Worm (Caenorhabditis elegans) whole organism, L2 larva: ENCODE results near the gene dhs-22.

Experiments
- C34F6.9 ChIP-seq: fragments of 150-350 bp; optimal IDR thresholded peaks from 2 replicates; lab custom pipeline; 2014; ENCODE audit warnings: missing biosample characterization, missing genetic modification characterization
- F13H6.1 ChIP-seq: sonication (generic microtip); optimal IDR thresholded peaks from 2 replicates; lab custom pipeline; 2016; ENCODE audit warnings: missing genetic modification characterization, missing compliant biosample characterization
- R02D3.7 ChIP-seq: fragments of 150-350 bp; optimal IDR thresholded peaks from 2 replicates; lab custom pipeline; 2014; ENCODE audit warnings: missing biosample characterization, missing genetic modification characterization
- Y55F3AM.14 ChIP-seq: fragments of 200-800 bp; sonication (Bioruptor generic); optimal IDR thresholded peaks from 2 replicates; lab custom pipeline; 2018; ENCODE audit warnings: mild to moderate bottlenecking, missing genetic modification characterization, missing compliant biosample characterization
- ZK546.5 ChIP-seq: sonication (generic microtip); optimal IDR thresholded peaks from 2 replicates; lab custom pipeline; 2017; ENCODE audit warnings: missing biosample characterization, missing genetic modification characterization
- alr-1 ChIP-seq: fragments of 150-350 bp; optimal IDR thresholded peaks from 2 replicates; lab custom pipeline; 2014; ENCODE audit warnings: missing biosample characterization, missing genetic modification characterization
- aly-2 ChIP-seq: fragments of 150-350 bp; optimal IDR thresholded peaks from 2 replicates; lab custom pipeline; 2014; ENCODE audit warnings: missing biosample characterization, missing genetic modification characterization
- ama-1 ChIP-seq: fragments of 150-350 bp; optimal IDR thresholded peaks from 2 replicates; lab custom pipeline; 2018; ENCODE audit warnings: inconsistent platforms
- ceh-16 ChIP-seq: fragments of 150-350 bp; optimal IDR thresholded peaks from 2 replicates; lab custom pipeline; 2014; ENCODE audit warnings: missing biosample characterization, missing genetic modification characterization
- crh-2 ChIP-seq: sonication (generic microtip); optimal IDR thresholded peaks from 2 replicates; lab custom pipeline; 2017; ENCODE audit warnings: missing biosample characterization, missing genetic modification characterization
- dmd-4 ChIP-seq: sonication (generic microtip); optimal IDR thresholded peaks from 2 replicates; lab custom pipeline; 2017; ENCODE audit warnings: missing biosample characterization, missing genetic modification characterization
- egl-27 ChIP-seq: sonication (generic microtip); optimal IDR thresholded peaks from 3 replicates; lab custom pipeline; 2017; ENCODE audit warnings: missing biosample characterization, missing genetic modification reagents, missing genetic modification characterization
- elt-1 ChIP-seq: fragments of 150-350 bp; optimal IDR thresholded peaks from 2 replicates; lab custom pipeline; 2014; ENCODE audit warnings: missing biosample characterization, missing genetic modification characterization
- elt-3 ChIP-seq: sonication (generic microtip); optimal IDR thresholded peaks from 2 replicates; lab custom pipeline; 2017; ENCODE audit warnings: missing biosample characterization, missing genetic modification characterization
- fos-1 ChIP-seq: fragments of 150-350 bp; optimal IDR thresholded peaks from 2 replicates; lab custom pipeline; 2014; ENCODE audit warnings: missing biosample characterization, missing genetic modification characterization
- gmeb-1 ChIP-seq: fragments of 150-350 bp; optimal IDR thresholded peaks from 2 replicates; lab custom pipeline; 2014; ENCODE audit warnings: missing biosample characterization, missing genetic modification characterization
- lin-13 ChIP-seq: fragments of 150-350 bp; optimal IDR thresholded peaks from 2 replicates; lab custom pipeline; 2014; ENCODE audit warnings: missing biosample characterization, missing genetic modification reagents, missing genetic modification characterization
- lin-39 ChIP-seq: fragments of 150-350 bp; optimal IDR thresholded peaks from 2 replicates; lab custom pipeline; 2014; ENCODE audit warnings: missing biosample characterization, missing genetic modification reagents, missing genetic modification characterization
- lsy-2 ChIP-seq, 2 experiments: fragments of 150-350 bp in 1 of 2; sonication (generic microtip) in 1 of 2; optimal IDR thresholded peaks; 2 replicates each; lab custom pipeline; 2014 to 2017; ENCODE audit warnings: missing biosample characterization in 2 of 2, missing genetic modification characterization in 2 of 2
- mbf-1 ChIP-seq: sonication (generic microtip); optimal IDR thresholded peaks from 2 replicates; lab custom pipeline; 2017; ENCODE audit warnings: missing biosample characterization, missing genetic modification characterization
- nhr-12 ChIP-seq: fragments of 150-350 bp; optimal IDR thresholded peaks from 2 replicates; lab custom pipeline; 2014; ENCODE audit warnings: missing biosample characterization, missing genetic modification characterization
- nhr-129 ChIP-seq: fragments of 150-350 bp; optimal IDR thresholded peaks from 2 replicates; lab custom pipeline; 2014; ENCODE audit warnings: missing biosample characterization, missing genetic modification characterization
- nhr-21 ChIP-seq: fragments of 150-350 bp; optimal IDR thresholded peaks from 2 replicates; lab custom pipeline; 2014; ENCODE audit warnings: missing biosample characterization, missing genetic modification characterization
- nhr-23 ChIP-seq: fragments of 150-350 bp; optimal IDR thresholded peaks from 2 replicates; lab custom pipeline; 2014; ENCODE audit warnings: missing biosample characterization, missing genetic modification reagents, missing genetic modification characterization
- nhr-237 ChIP-seq: fragments of 150-350 bp; optimal IDR thresholded peaks from 2 replicates; lab custom pipeline; 2014; ENCODE audit warnings: missing biosample characterization, missing genetic modification characterization
- nhr-25 ChIP-seq: fragments of 150-350 bp; sonication (generic microtip); optimal IDR thresholded peaks from 3 replicates; lab custom pipeline; 2014; ENCODE audit warnings: missing biosample characterization, missing genetic modification characterization
- nhr-6 ChIP-seq: fragments of 150-350 bp; optimal IDR thresholded peaks from 2 replicates; lab custom pipeline; 2014; ENCODE audit warnings: missing biosample characterization, missing genetic modification characterization
- nhr-77 ChIP-seq: fragments of 150-350 bp; optimal IDR thresholded peaks from 2 replicates; lab custom pipeline; 2014; ENCODE audit warnings: missing biosample characterization, missing genetic modification characterization
- peb-1 ChIP-seq: fragments of 150-350 bp; optimal IDR thresholded peaks from 2 replicates; lab custom pipeline; 2014; ENCODE audit warnings: missing biosample characterization, missing genetic modification characterization
- skn-1 ChIP-seq: sonication (generic microtip); optimal IDR thresholded peaks from 2 replicates; lab custom pipeline; 2017; ENCODE audit warnings: missing biosample characterization, missing genetic modification characterization
- sma-3 ChIP-seq: sonication (generic microtip); optimal IDR thresholded peaks from 2 replicates; lab custom pipeline; 2016; ENCODE audit warnings: missing genetic modification reagents, missing genetic modification characterization, missing compliant biosample characterization
- sma-9 ChIP-seq, 2 experiments: fragments of 150-350 bp in 1 of 2; sonication (generic microtip) in 1 of 2; optimal IDR thresholded peaks; 2 replicates each; lab custom pipeline; 2014 to 2016; ENCODE audit warnings: missing genetic modification characterization in 2 of 2, mild to moderate bottlenecking in 1 of 2, missing biosample characterization in 1 of 2, missing compliant biosample characterization in 1 of 2, missing genetic modification reagents in 1 of 2, moderate library complexity in 1 of 2
- snpc-4 ChIP-seq: fragments of 150-350 bp; optimal IDR thresholded peaks from 2 replicates; lab custom pipeline; 2014; ENCODE audit warnings: missing biosample characterization, missing genetic modification characterization
- unc-39 ChIP-seq: fragments of 150-350 bp; optimal IDR thresholded peaks from 2 replicates; lab custom pipeline; 2014; ENCODE audit warnings: missing biosample characterization, missing genetic modification characterization
- unc-55 ChIP-seq: fragments of 150-350 bp; sonication (generic microtip); optimal IDR thresholded peaks from 3 replicates; lab custom pipeline; 2014; ENCODE audit warnings: missing biosample characterization, missing genetic modification reagents, missing genetic modification characterization
- unc-62 ChIP-seq: fragments of 150-350 bp; optimal IDR thresholded peaks from 2 replicates; lab custom pipeline; 2014; ENCODE audit warnings: missing biosample characterization, missing genetic modification reagents, missing genetic modification characterization
- zag-1 ChIP-seq: fragments of 150-350 bp; optimal IDR thresholded peaks from 2 replicates; lab custom pipeline; 2014; ENCODE audit warnings: missing biosample characterization, missing genetic modification characterization
- ztf-1 ChIP-seq: fragments of 200-800 bp; sonication (Bioruptor generic); conservative IDR thresholded peaks from 2 replicates; pipeline ENCODE4 v1.3.6; 2022; ENCODE audit warnings: missing genetic modification characterization, missing compliant biosample characterization
- ztf-11 ChIP-seq: sonication (generic microtip); optimal IDR thresholded peaks from 2 replicates; lab custom pipeline; 2017; ENCODE audit warnings: missing biosample characterization, missing genetic modification characterization

The dhs-22 gene

DNA sequence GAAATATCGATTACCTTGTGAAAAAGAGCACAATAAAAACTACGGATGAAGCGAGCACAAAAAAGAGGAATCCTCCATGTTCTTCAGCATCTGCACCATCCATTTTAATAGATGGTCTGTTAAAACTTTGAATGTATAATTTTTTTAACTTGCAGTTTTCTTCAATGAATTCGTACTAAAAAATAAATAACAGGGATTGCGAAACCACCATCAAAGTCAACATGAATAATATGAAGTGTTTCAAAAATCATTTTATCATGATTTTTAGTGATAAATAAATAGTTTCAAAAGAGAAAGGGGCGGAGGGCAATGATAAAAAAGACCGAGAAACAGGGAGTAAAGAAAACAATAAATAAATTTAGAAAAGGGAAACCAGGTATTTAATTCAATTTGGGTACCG is at the start of gene dhs-22:
Gene dhs-22 (minus strand): TSS at position 116 of the 400 bp plus-strand sequence.
- no peak for TF ChIP-seq dmd-4
- no peak for TF ChIP-seq aly-2 (tag; lab: Kevin White, UChicago)
- TF ChIP-seq ceh-16: no peak
- no peak for TF ChIP-seq mbf-1
- no peak for TF ChIP-seq sma-3 (GFP tag; lab: Kevin White, UChicago)
- no peak for TF ChIP-seq nhr-77 (tag; lab: Kevin White, UChicago)
- no peak for TF ChIP-seq fos-1
- no peak for TF ChIP-seq ztf-11 (tag; lab: Kevin White, UChicago)
- TF ChIP-seq nhr-21: no peak
- TF ChIP-seq elt-3: no peak
- no peak for TF ChIP-seq C34F6.9

DNA sequence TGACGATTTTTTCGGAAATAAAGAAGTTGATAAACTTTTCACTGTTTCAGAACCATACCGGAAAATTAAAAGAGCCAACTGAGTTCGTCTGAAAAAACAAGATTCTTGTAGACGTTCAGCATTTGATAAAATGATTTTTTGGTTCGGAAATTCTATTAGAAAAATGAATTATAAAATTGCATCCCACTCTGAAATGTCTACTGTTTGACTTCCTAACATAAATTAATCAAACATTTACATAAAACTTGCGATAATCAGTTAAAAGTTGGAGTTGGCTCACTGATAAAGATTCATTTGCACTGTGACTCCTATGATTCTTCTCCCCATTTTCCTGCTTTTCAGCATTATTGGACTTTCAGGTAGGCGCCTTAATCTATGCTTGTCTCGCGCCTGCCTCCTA is 47.7 kb upstream of the dhs-22 start, which contains the start of gene clec-57:
Gene clec-57 (plus strand): TSS at position 301 of the 400 bp plus-strand sequence.
- no peak for TF ChIP-seq lin-39 (tag; lab: Kevin White, UChicago)
- TF ChIP-seq F13H6.1 (tag; lab: Kevin White, UChicago): no peak
- no peak for TF ChIP-seq skn-1
- no peak for TF ChIP-seq egl-27 (tag; lab: Kevin White, UChicago)
- no peak for TF ChIP-seq mbf-1
- TF ChIP-seq elt-3: no peak
- TF ChIP-seq snpc-4 (tag; lab: Kevin White, UChicago): no peak
- no peak for TF ChIP-seq nhr-23 (tag; lab: Kevin White, UChicago)
- TF ChIP-seq, all 48 proteins: peak for 0

DNA sequence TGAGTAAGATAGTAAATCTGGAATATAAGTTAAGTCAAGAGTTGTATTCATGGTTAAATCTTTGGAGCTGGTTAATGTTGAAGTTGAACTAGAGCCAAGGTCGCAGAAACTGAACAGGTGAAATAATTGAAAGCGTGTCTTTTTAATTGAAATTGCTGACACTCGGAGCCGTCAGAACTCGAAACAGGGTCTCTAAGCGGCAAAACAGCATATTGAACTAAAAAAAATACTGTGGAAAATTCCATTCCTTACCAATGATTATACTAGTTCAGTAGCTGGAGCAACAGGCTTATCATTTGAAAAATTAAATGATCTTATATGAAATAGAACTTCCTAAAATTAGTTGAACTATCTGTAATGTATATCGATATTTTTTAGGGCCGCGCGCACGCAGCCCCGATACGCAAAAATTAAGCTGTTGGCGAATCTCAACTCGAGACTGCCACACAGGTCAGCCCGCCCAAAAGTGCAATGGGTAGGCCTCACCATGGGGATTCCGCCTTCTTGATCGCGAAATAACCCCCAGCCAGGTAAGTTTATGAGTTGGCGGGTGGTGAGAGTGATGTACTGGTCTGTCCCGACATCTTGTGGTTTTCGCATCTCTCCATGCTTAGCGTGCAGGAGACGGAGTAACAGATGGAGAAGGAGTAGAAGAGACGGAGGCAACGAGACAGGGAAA is 47.1 kb upstream of the dhs-22 start, which contains the start of gene srz-97:
Gene srz-97 (minus strand): TSS at position 51 of the 679 bp plus-strand sequence.
- TF ChIP-seq peb-1: no peak
- TF ChIP-seq nhr-12 (tag; lab: Kevin White, UChicago): no peak
- peak; percentile 16 for TF ChIP-seq nhr-129
- no peak for TF ChIP-seq ZK546.5 (tag; lab: Kevin White, UChicago)
- no peak for TF ChIP-seq aly-2 (tag; lab: Kevin White, UChicago)
- TF ChIP-seq lin-39 (tag; lab: Kevin White, UChicago): no peak
- TF ChIP-seq gmeb-1 (tag; lab: Kevin White, UChicago): no peak
- peak; percentile 59 for TF ChIP-seq nhr-21
- TF ChIP-seq R02D3.7 (tag; lab: Kevin White, UChicago): no peak
- no peak for TF ChIP-seq Y55F3AM.14
- TF ChIP-seq F13H6.1 (tag; lab: Kevin White, UChicago): peak; percentile 3
- TF ChIP-seq nhr-6 (tag; lab: Kevin White, UChicago): no peak
- TF ChIP-seq lin-13 (GFP tag; lab: Kevin White, UChicago): peak; percentile 19
- peak; percentile 7 for TF ChIP-seq ama-1 (lab: Kevin White, UChicago)
- TF ChIP-seq lsy-2 (tag; optimal IDR thresholded peaks at IDR 0.05; lab: Kevin White, UChicago): no peak
- peak; percentile 40 for TF ChIP-seq crh-2 (tag; lab: Kevin White, UChicago)
- TF ChIP-seq fos-1: peak; percentile 13
- peak; percentile 96 for TF ChIP-seq snpc-4 (tag; lab: Kevin White, UChicago)
- TF ChIP-seq unc-39: no peak
- TF ChIP-seq nhr-25: no peak
- TF ChIP-seq nhr-77 (tag; lab: Kevin White, UChicago): no peak
- peak; percentile 5 for TF ChIP-seq C34F6.9
- no peak for TF ChIP-seq nhr-237 (tag; lab: Kevin White, UChicago)
- TF ChIP-seq ceh-16: peak; percentile 51
- peak; percentile 73 for TF ChIP-seq sma-9 (GFP tag; optimal IDR thresholded peaks at IDR 0.05; lab: Kevin White, UChicago)
- TF ChIP-seq sma-9 (tag; optimal IDR thresholded peaks at IDR 0.05; lab: Kevin White, UChicago): no peak
- no peak for TF ChIP-seq alr-1 (tag; lab: Kevin White, UChicago)
- TF ChIP-seq zag-1: peak; percentile 16
- no peak for TF ChIP-seq ztf-1 (GFP tag; lab: Robert Waterston, UW)
- no peak for TF ChIP-seq elt-1 (tag; lab: Kevin White, UChicago)
- no peak for TF ChIP-seq unc-62 (GFP tag; lab: Kevin White, UChicago)
- peak; percentile 20 for TF ChIP-seq egl-27 (tag; lab: Kevin White, UChicago)
- peak; percentile 70 for TF ChIP-seq sma-3 (GFP tag; lab: Kevin White, UChicago)

DNA sequence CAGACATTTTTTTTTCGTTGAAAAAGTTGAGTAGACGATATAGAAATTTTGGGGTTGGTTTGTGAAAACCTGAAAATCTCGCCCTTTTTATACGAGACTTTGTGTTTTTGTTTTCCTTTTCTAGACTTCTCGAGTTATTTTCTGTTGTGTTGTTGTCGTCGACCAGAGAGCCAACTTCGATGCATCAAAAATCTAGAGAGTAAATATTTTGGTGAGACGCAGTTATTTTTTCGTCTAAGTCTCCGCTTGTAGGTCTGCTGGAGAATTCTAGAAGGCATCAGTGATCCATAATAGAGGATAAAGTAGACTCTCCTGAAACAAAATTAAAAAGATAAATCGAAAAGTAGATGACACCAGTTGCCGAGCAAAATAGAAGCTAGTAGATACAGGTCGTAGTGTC is 43.1 kb upstream of the dhs-22 start, which contains the start of gene F08H9.4:
Gene F08H9.4 (minus strand): TSS at position 61 of the 400 bp plus-strand sequence.
- TF ChIP-seq unc-55 (GFP tag; lab: Kevin White, UChicago) (peak; percentile 20), nhr-129 (peak; percentile 0), ZK546.5 (tag; lab: Kevin White, UChicago) (no peak), C34F6.9 (peak; percentile 45)
- TF ChIP-seq, all 48 proteins: peak for 3
